Worm (Caenorhabditis elegans) whole organism, mixed stage, embryonic: ENCODE measurements around the gene cpb-1.

Experiments
- elt-3 ChIP-seq: fragments of 150-350 bp; optimal IDR thresholded peaks from 2 replicates; lab custom pipeline; 2014; ENCODE audit warnings: missing biosample characterization, missing genetic modification characterization
- snpc-4 ChIP-seq: fragments of 150-350 bp; optimal IDR thresholded peaks from 2 replicates; lab custom pipeline; 2014; ENCODE audit warnings: missing biosample characterization, missing genetic modification characterization
- unc-39 ChIP-seq: fragments of 150-350 bp; optimal IDR thresholded peaks from 2 replicates; lab custom pipeline; 2014; ENCODE audit warnings: missing biosample characterization, missing genetic modification characterization
- zip-8 ChIP-seq: fragments of 150-350 bp; optimal IDR thresholded peaks from 2 replicates; lab custom pipeline; 2014; ENCODE audit warnings: missing biosample characterization, missing genetic modification characterization

DNA sequence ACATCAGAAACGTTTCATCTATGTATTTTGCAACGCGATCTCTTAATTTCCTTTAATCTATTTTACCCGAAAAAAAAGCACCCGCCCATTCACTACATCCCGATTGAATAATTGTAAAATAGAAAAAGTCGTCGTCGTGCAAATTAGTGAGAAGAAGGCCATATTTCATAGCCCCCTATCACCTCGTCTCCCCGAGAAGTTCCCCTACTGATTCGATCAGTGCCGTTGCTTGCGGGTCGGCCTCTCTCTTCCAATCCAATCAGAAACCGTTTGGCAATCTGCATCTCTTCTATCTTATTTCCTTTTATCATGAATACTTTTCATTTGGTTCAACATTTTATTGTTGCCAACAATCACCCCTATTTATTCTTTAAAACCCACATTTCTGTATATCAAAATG, 23.0 kb upstream of the cpb-1 start:
- TF ChIP-seq elt-3 (tag; lab: Kevin White, UChicago) (no peak), unc-39 (tag; lab: Kevin White, UChicago) (no peak), zip-8 (no peak), snpc-4 (tag; lab: Kevin White, UChicago) (no peak)
